Worm (Caenorhabditis elegans) whole organism, early embryonic: Measurements from ENCODE around the gene rmd-2.

ENCODE experiments used
- B0310.2 ChIP-seq: sonication (generic microtip); optimal IDR thresholded peaks from 2 replicates; lab custom pipeline; 2016; ENCODE audit warnings: mild to moderate bottlenecking, missing genetic modification characterization, missing compliant biosample characterization
- F13C5.2 ChIP-seq: sonication (generic microtip); optimal IDR thresholded peaks from 2 replicates; lab custom pipeline; 2017; ENCODE audit warnings: mild to moderate bottlenecking, missing genetic modification characterization, inconsistent platforms, missing compliant biosample characterization
- aly-1 ChIP-seq: sonication (generic microtip); optimal IDR thresholded peaks from 2 replicates; lab custom pipeline; 2016; ENCODE audit warnings: missing genetic modification characterization, missing compliant biosample characterization
- ama-1 ChIP-seq: fragments of 150-350 bp; optimal IDR thresholded peaks from 2 replicates; lab custom pipeline; 2014
- ceh-13 ChIP-seq: fragments of 200-800 bp; sonication (Bioruptor generic); optimal IDR thresholded peaks from 2 replicates; lab custom pipeline; 2018; ENCODE audit warnings: mild to moderate bottlenecking, missing genetic modification characterization, missing compliant biosample characterization
- ceh-36 ChIP-seq: sonication (generic microtip); optimal IDR thresholded peaks from 2 replicates; lab custom pipeline; 2016; ENCODE audit warnings: missing genetic modification characterization, inconsistent platforms, missing compliant biosample characterization
- ets-7 ChIP-seq: sonication (generic microtip); optimal IDR thresholded peaks from 2 replicates; lab custom pipeline; 2016; ENCODE audit warnings: missing genotype, missing genetic modification characterization, missing compliant biosample characterization
- flt-1 ChIP-seq: fragments of 200-800 bp; sonication (Bioruptor generic); IDR thresholded peaks from 2 replicates; pipeline ENCODE4 v1.3.6; 2022; ENCODE audit warnings: missing genetic modification characterization, missing compliant biosample characterization
- hmbx-1 ChIP-seq: sonication (generic microtip); optimal IDR thresholded peaks from 2 replicates; lab custom pipeline; 2016; ENCODE audit warnings: mild to moderate bottlenecking, missing genetic modification characterization, missing compliant biosample characterization
- hmg-4 ChIP-seq: fragments of 200-800 bp; sonication (Bioruptor generic); optimal IDR thresholded peaks from 2 replicates; lab custom pipeline; 2018; ENCODE audit warnings: mild to moderate bottlenecking, missing genetic modification characterization, missing compliant biosample characterization
- hnd-1 ChIP-seq: sonication (generic microtip); optimal IDR thresholded peaks from 2 replicates; lab custom pipeline; 2016; ENCODE audit warnings: missing genetic modification characterization, missing compliant biosample characterization
- pes-1 ChIP-seq: fragments of 200-800 bp; sonication (Bioruptor generic); IDR thresholded peaks from 2 replicates; pipeline ENCODE4 v1.3.6; 2022; ENCODE audit warnings: missing genetic modification reagents, missing genetic modification characterization, missing compliant biosample characterization
- scrt-1 ChIP-seq: fragments of 200-800 bp; sonication (Bioruptor generic); IDR thresholded peaks from 2 replicates; pipeline ENCODE4 v1.3.6; 2022; ENCODE audit warnings: missing genetic modification characterization, missing compliant biosample characterization
- sea-1 ChIP-seq: fragments of 200-800 bp; sonication (Bioruptor generic); conservative IDR thresholded peaks from 2 replicates; pipeline ENCODE4 v1.3.6; 2022; ENCODE audit warnings: missing genetic modification characterization, missing compliant biosample characterization
- tbx-11 ChIP-seq: fragments of 200-800 bp; sonication (Bioruptor generic); IDR thresholded peaks from 2 replicates; pipeline ENCODE4 v1.3.6; 2022; ENCODE audit warnings: missing genetic modification characterization, missing compliant biosample characterization
- tbx-37 ChIP-seq: fragments of 200-800 bp; sonication (Bioruptor generic); conservative IDR thresholded peaks from 2 replicates; pipeline ENCODE4 v1.3.6; 2022; ENCODE audit warnings: missing genetic modification reagents, missing genetic modification characterization, missing compliant biosample characterization
- tra-4 ChIP-seq: sonication (generic microtip); optimal IDR thresholded peaks from 2 replicates; lab custom pipeline; 2017; ENCODE audit warnings: missing genetic modification characterization, missing compliant biosample characterization

rmd-2 gene

ce11 chrV:9948840-9949239 is 37.2 kb downstream of the rmd-2 start, which contains the start of gene nlp-58:
nlp-58 (minus strand) TSS chrV:9948940.
- TF ChIP-seq hmg-4 (GFP tag; lab: Kevin White, UChicago) (no peak), sea-1 (GFP tag; lab: Robert Waterston, UW) (no peak), ets-7 (tag; lab: Kevin White, UChicago) (no peak), hnd-1 (tag; lab: Kevin White, UChicago) (no peak), aly-1 (tag; lab: Kevin White, UChicago) (no peak), tbx-37 (GFP tag; lab: Robert Waterston, UW) (no peak), tra-4 (tag; lab: Kevin White, UChicago) (no peak), scrt-1 (GFP tag; lab: Robert Waterston, UW) (no peak), hmbx-1 (no peak), ceh-36 (no peak), pes-1 (GFP tag; lab: Robert Waterston, UW) (no peak), ceh-13 (GFP tag; lab: Kevin White, UChicago) (no peak), ama-1 (lab: Kevin White, UChicago) (no peak), tbx-11 (GFP tag; lab: Robert Waterston, UW) (no peak), F13C5.2 (no peak), B0310.2 (tag; lab: Kevin White, UChicago) (no peak)

ce11 chrV:9944093-9944492 is 42.0 kb downstream of the rmd-2 start, which contains the start of gene sre-28:
sre-28 (plus strand) TSS chrV:9944393.
- TF ChIP-seq hnd-1 (tag; lab: Kevin White, UChicago) (no peak), tbx-37 (GFP tag; lab: Robert Waterston, UW) (no peak), ets-7 (tag; lab: Kevin White, UChicago) (no peak)

ce11 chrV:9943039-9943438 is 43.0 kb downstream of the rmd-2 start, which contains the start of gene fipr-12:
fipr-12 (plus strand) TSS chrV:9943339.
- TF ChIP-seq hmbx-1, result no peak
- TF ChIP-seq ama-1 (lab: Kevin White, UChicago), result no peak
- no peak for TF ChIP-seq flt-1 (GFP tag; lab: Robert Waterston, UW)
- no peak for TF ChIP-seq scrt-1 (GFP tag; lab: Robert Waterston, UW)
- TF ChIP-seq hmg-4 (GFP tag; lab: Kevin White, UChicago), result no peak
- TF ChIP-seq sea-1 (GFP tag; lab: Robert Waterston, UW), result no peak
- no peak for TF ChIP-seq aly-1 (tag; lab: Kevin White, UChicago)
- no peak for TF ChIP-seq tbx-37 (GFP tag; lab: Robert Waterston, UW)
- no peak for TF ChIP-seq hnd-1 (tag; lab: Kevin White, UChicago)

- TF ChIP-seq tbx-37 (GFP tag; lab: Robert Waterston, UW) (no peak), pes-1 (GFP tag; lab: Robert Waterston, UW) (no peak), aly-1 (tag; lab: Kevin White, UChicago) (no peak), tbx-11 (GFP tag; lab: Robert Waterston, UW) (no peak), hmbx-1 (no peak), sea-1 (GFP tag; lab: Robert Waterston, UW) (no peak)
Measured at ce11 chrV:9937435-9937834, 48.6 kb downstream of the rmd-2 start, which contains the start of gene srj-33. srj-33 (minus strand) TSS chrV:9937535.
